Fruit fly (Drosophila melanogaster) whole organism, wandering third instar larva: ENCODE data around the gene yellow-c.

Experiments used
- OdsH ChIP-seq: fragments of 200-800 bp; sonication (Bioruptor generic); optimal IDR thresholded peaks from 2 replicates; lab custom pipeline; 2016; ENCODE audit warnings: missing biosample characterization, mild to moderate bottlenecking, missing genetic modification characterization
- brk ChIP-seq: fragments of 200-800 bp; sonication (Bioruptor generic); optimal IDR thresholded peaks from 2 replicates; lab custom pipeline; 2016; ENCODE audit warnings: missing biosample characterization, mild to moderate bottlenecking, missing genetic modification characterization

dm6 chr2L:15026582-15026981 lies 8.6 kb upstream of the yellow-c start, which contains the start of gene CG33310:
- TF ChIP-seq OdsH (GFP tag; lab: Kevin White, UChicago) = no peak
- no peak for TF ChIP-seq brk (GFP tag; lab: Kevin White, UChicago)
